Worm (Caenorhabditis elegans): ENCODE measurements around the gene cin-4.

DNA sequence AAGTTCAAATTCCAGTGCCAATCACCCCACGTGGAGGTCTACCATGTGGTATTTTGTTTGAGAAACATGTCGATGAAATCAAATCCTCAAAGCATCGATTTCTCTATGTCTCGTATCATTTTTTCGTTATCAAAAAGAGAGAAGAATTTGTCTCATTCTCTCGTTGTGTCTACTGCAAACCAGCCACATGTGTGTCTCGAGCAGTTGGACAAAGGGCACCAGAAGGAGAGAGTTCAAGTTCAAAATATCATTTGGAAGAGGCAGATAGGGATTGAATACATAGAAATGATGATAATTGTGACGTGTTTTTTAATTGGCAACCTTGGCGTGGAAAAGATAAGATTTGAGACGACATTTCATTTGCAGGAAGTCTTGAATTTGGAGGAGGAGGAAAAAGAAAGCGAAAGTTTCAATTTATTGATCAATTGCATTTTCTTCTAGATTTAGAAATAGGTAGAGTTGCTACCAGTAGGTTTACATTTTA is 21.2 kb downstream of the cin-4 start:
- TF ChIP-seq W03F9.2 (tag; optimal IDR thresholded peaks at IDR 0.05) (peak; percentile 21), him-1 (tag; optimal IDR thresholded peaks at IDR 0.05) (no peak), dao-5 (tag; optimal IDR thresholded peaks at IDR 0.05) (no peak)

Measured in whole organism, L4/young adult.